Fruit fly (Drosophila melanogaster) whole organism, embryonic: ENCODE measurements around the gene CG34267.

Source experiments
- Asciz ChIP-seq: fragments of 200-800 bp; sonication (Bioruptor generic); optimal IDR thresholded peaks from 2 replicates; lab custom pipeline; 2017; ENCODE audit warnings: missing biosample characterization, mild to moderate bottlenecking, missing genetic modification characterization, missing genetic modification reagents
- Bdp1 ChIP-seq: fragments of 200-800 bp; sonication (Bioruptor generic); optimal IDR thresholded peaks from 3 replicates; lab custom pipeline; 2016; ENCODE audit warnings: missing biosample characterization, missing genetic modification characterization
- Blimp-1 ChIP-seq: fragments of 200-800 bp; sonication (Bioruptor generic); optimal IDR thresholded peaks from 3 replicates; lab custom pipeline; 2018; ENCODE audit warnings: missing biosample characterization, missing genetic modification characterization, mild to moderate bottlenecking, moderate library complexity, missing genetic modification reagents
- CG10209 ChIP-seq: fragments of 200-800 bp; sonication (Bioruptor generic); optimal IDR thresholded peaks from 3 replicates; lab custom pipeline; 2017; ENCODE audit warnings: missing biosample characterization, mild to moderate bottlenecking, missing genetic modification characterization, missing genetic modification reagents
- CG10321 ChIP-seq: fragments of 200-800 bp; sonication (Bioruptor generic); IDR thresholded peaks from 2 replicates; pipeline ENCODE4 v1.3.6; 2022; ENCODE audit warnings: missing biosample characterization, missing genetic modification characterization
- CG10431 ChIP-seq: fragments of 200-800 bp; sonication (Bioruptor generic); optimal IDR thresholded peaks from 3 replicates; lab custom pipeline; 2018; ENCODE audit warnings: missing biosample characterization, mild to moderate bottlenecking, missing genetic modification characterization
- CG10979 ChIP-seq: fragments of 200-800 bp; sonication (Bioruptor generic); optimal IDR thresholded peaks from 2 replicates; lab custom pipeline; 2018; ENCODE audit warnings: missing biosample characterization, mild to moderate bottlenecking, missing genetic modification characterization, moderate library complexity
- CG12659 ChIP-seq: fragments of 200-800 bp; sonication (Bioruptor generic); optimal IDR thresholded peaks from 3 replicates; lab custom pipeline; 2017; ENCODE audit warnings: mild to moderate bottlenecking, missing biosample characterization, missing genetic modification reagents, missing genetic modification characterization
- CG13424 ChIP-seq: fragments of 200-800 bp; sonication (Bioruptor generic); optimal IDR thresholded peaks from 2 replicates; lab custom pipeline; 2019; ENCODE audit warnings: missing biosample characterization, mild to moderate bottlenecking, missing genetic modification characterization, moderate library complexity
- CG17186 ChIP-seq: fragments of 200-800 bp; sonication (Bioruptor generic); optimal IDR thresholded peaks from 3 replicates; lab custom pipeline; 2017; ENCODE audit warnings: missing biosample characterization, missing genetic modification reagents, missing genetic modification characterization
- CG17328 ChIP-seq: fragments of 200-800 bp; sonication (Bioruptor generic); IDR thresholded peaks from 2 replicates; pipeline ENCODE4 v1.3.6; 2022; ENCODE audit warnings: missing biosample characterization, missing genetic modification characterization
- CG1792 ChIP-seq: fragments of 200-800 bp; sonication (Bioruptor generic); optimal IDR thresholded peaks from 2 replicates; lab custom pipeline; 2016; ENCODE audit warnings: missing biosample characterization, missing genetic modification characterization
- CG2199 ChIP-seq: fragments of 200-800 bp; sonication (Bioruptor generic); IDR thresholded peaks from 3 replicates; pipeline ENCODE4 v1.3.6; 2022; ENCODE audit warnings: missing biosample characterization, missing genetic modification characterization
- CG31224 ChIP-seq: fragments of 200-800 bp; sonication (Bioruptor generic); IDR thresholded peaks from 2 replicates; pipeline ENCODE4 v1.3.6; 2022; ENCODE audit warnings: missing biosample characterization, missing genetic modification characterization
- CG6683 ChIP-seq: fragments of 200-800 bp; sonication (Bioruptor generic); optimal IDR thresholded peaks from 2 replicates; lab custom pipeline; 2017; ENCODE audit warnings: missing biosample characterization, mild to moderate bottlenecking, missing genetic modification characterization, missing genetic modification reagents
- CG7357 ChIP-seq: fragments of 200-800 bp; sonication (Bioruptor generic); IDR thresholded peaks from 3 replicates; pipeline ENCODE4 v1.3.6; 2022; ENCODE audit warnings: missing biosample characterization, missing genetic modification characterization
- CG8290 ChIP-seq, 3 experiments: fragments of 200-800 bp; sonication (Bioruptor generic); optimal IDR thresholded peaks; 2 replicates each; lab custom pipeline; 2016 to 2019; ENCODE audit warnings: missing biosample characterization in 3 of 3, missing genetic modification characterization in 3 of 3, mild to moderate bottlenecking in 2 of 3, moderate library complexity in 1 of 3
- CG8359 ChIP-seq: fragments of 200-800 bp; sonication (Bioruptor generic); optimal IDR thresholded peaks from 2 replicates; lab custom pipeline; 2017; ENCODE audit warnings: missing biosample characterization, mild to moderate bottlenecking, missing genetic modification characterization, borderline replicate concordance
- CG8924 ChIP-seq: fragments of 200-800 bp; optimal IDR thresholded peaks from 3 replicates; lab custom pipeline; 2019; ENCODE audit warnings: missing biosample characterization, mild to moderate bottlenecking, missing genetic modification characterization, moderate library complexity
- Camta ChIP-seq: fragments of 200-800 bp; sonication (Bioruptor generic); optimal IDR thresholded peaks from 2 replicates; lab custom pipeline; 2016; ENCODE audit warnings: missing biosample characterization, missing genetic modification characterization
- D ChIP-seq, 2 experiments: fragments of 200-800 bp in 1 of 2; fragments of >200 bp in 1 of 2; sonication (Bioruptor generic) in 1 of 2; optimal IDR thresholded peaks; 2 replicates in 1 of 2; 3 replicates in 1 of 2; lab custom pipeline; 2017; ENCODE audit warnings: mild to moderate bottlenecking in 1 of 2, missing biosample characterization in 1 of 2, missing genetic modification characterization in 1 of 2, missing genetic modification reagents in 1 of 2
- Fer1 ChIP-seq: fragments of 200-800 bp; sonication (Bioruptor generic); optimal IDR thresholded peaks from 2 replicates; lab custom pipeline; 2017; ENCODE audit warnings: missing biosample characterization, mild to moderate bottlenecking, missing genetic modification characterization
- Fer2 ChIP-seq: fragments of 200-800 bp; sonication (Bioruptor generic); optimal IDR thresholded peaks from 2 replicates; lab custom pipeline; 2018; ENCODE audit warnings: missing biosample characterization, mild to moderate bottlenecking, missing genetic modification characterization, moderate library complexity
- Kr ChIP-seq: fragments of 200-800 bp; sonication (Bioruptor generic); optimal IDR thresholded peaks from 2 replicates; lab custom pipeline; 2017; ENCODE audit warnings: missing biosample characterization, mild to moderate bottlenecking, missing genetic modification characterization
- Mrtf ChIP-seq: fragments of 200-800 bp; sonication (Bioruptor generic); IDR thresholded peaks from 3 replicates; pipeline ENCODE4 v1.3.6; 2022; ENCODE audit warnings: missing biosample characterization, missing genetic modification characterization
- NC2β ChIP-seq: fragments of 200-800 bp; sonication (Bioruptor generic); optimal IDR thresholded peaks from 2 replicates; lab custom pipeline; 2016; ENCODE audit warnings: missing biosample characterization, missing genetic modification characterization
- Sin3A ChIP-seq: fragments of >200 bp; optimal IDR thresholded peaks from 2 replicates; lab custom pipeline; 2018
- Sry-β ChIP-seq: fragments of 200-800 bp; sonication (Bioruptor generic); optimal IDR thresholded peaks from 2 replicates; lab custom pipeline; 2018; ENCODE audit warnings: missing biosample characterization, mild to moderate bottlenecking, missing genetic modification characterization, moderate library complexity
- Xbp1 ChIP-seq: fragments of 200-800 bp; sonication (Bioruptor generic); optimal IDR thresholded peaks from 3 replicates; lab custom pipeline; 2016; ENCODE audit warnings: missing biosample characterization, mild to moderate bottlenecking, missing genetic modification characterization
- Xrp1 ChIP-seq: fragments of 200-800 bp; sonication (Bioruptor generic); IDR thresholded peaks from 2 replicates; pipeline ENCODE4 v1.3.6; 2022; ENCODE audit warnings: missing biosample characterization, missing genetic modification characterization
- bab2 ChIP-seq: fragments of 200-800 bp; sonication (Bioruptor generic); optimal IDR thresholded peaks from 2 replicates; lab custom pipeline; 2016; ENCODE audit warnings: missing biosample characterization, missing genetic modification characterization
- bcd ChIP-seq: fragments of 200-800 bp; sonication (Bioruptor generic); optimal IDR thresholded peaks from 2 replicates; lab custom pipeline; 2017; ENCODE audit warnings: missing biosample characterization, mild to moderate bottlenecking, missing genetic modification characterization
- bigmax ChIP-seq: fragments of 200-800 bp; sonication (Bioruptor generic); optimal IDR thresholded peaks from 2 replicates; lab custom pipeline; 2018; ENCODE audit warnings: missing biosample characterization, mild to moderate bottlenecking, missing genetic modification characterization
- croc ChIP-seq: fragments of 200-800 bp; sonication (Bioruptor generic); conservative IDR thresholded peaks from 3 replicates; pipeline ENCODE4 v1.3.6; 2022; ENCODE audit warnings: missing biosample characterization, missing genetic modification characterization
- crol ChIP-seq: fragments of 200-800 bp; sonication (Bioruptor generic); IDR thresholded peaks from 2 replicates; pipeline ENCODE4 v1.3.6; 2022; ENCODE audit warnings: missing biosample characterization, missing genetic modification characterization
- dmrt99B ChIP-seq: fragments of 200-800 bp; sonication (Bioruptor generic); optimal IDR thresholded peaks from 2 replicates; lab custom pipeline; 2018; ENCODE audit warnings: missing biosample characterization, mild to moderate bottlenecking, missing genetic modification characterization, moderate library complexity
- dpn ChIP-seq, 2 experiments: fragments of 200-800 bp; sonication (Bioruptor generic); optimal IDR thresholded peaks; 3 replicates each; lab custom pipeline; 2016; ENCODE audit warnings: missing biosample characterization in 2 of 2, missing genetic modification characterization in 2 of 2
- ewg ChIP-seq: fragments of 200-800 bp; sonication (Bioruptor generic); optimal IDR thresholded peaks from 3 replicates; lab custom pipeline; 2017; ENCODE audit warnings: mild to moderate bottlenecking, missing biosample characterization, missing genetic modification reagents, missing genetic modification characterization
- ftz-f1 ChIP-seq: fragments of 200-800 bp; sonication (Bioruptor generic); optimal IDR thresholded peaks from 2 replicates; lab custom pipeline; 2016; ENCODE audit warnings: missing biosample characterization, missing genetic modification characterization
- hth ChIP-seq: fragments of >200 bp; optimal IDR thresholded peaks from 2 replicates; lab custom pipeline; 2017; ENCODE audit warnings: inconsistent platforms
- ken ChIP-seq: fragments of 200-800 bp; sonication (Bioruptor generic); IDR thresholded peaks from 3 replicates; pipeline ENCODE4 v1.3.6; 2022; ENCODE audit warnings: missing biosample characterization, missing genetic modification characterization
- nmo ChIP-seq: fragments of 200-800 bp; sonication (Bioruptor generic); optimal IDR thresholded peaks from 2 replicates; lab custom pipeline; 2018; ENCODE audit warnings: missing biosample characterization, mild to moderate bottlenecking, missing genetic modification characterization, moderate library complexity
- org-1 ChIP-seq: fragments of 200-800 bp; sonication (Bioruptor generic); optimal IDR thresholded peaks from 2 replicates; lab custom pipeline; 2017; ENCODE audit warnings: missing biosample characterization, missing genetic modification characterization
- pita ChIP-seq: fragments of 200-800 bp; sonication (Bioruptor generic); optimal IDR thresholded peaks from 2 replicates; lab custom pipeline; 2017; ENCODE audit warnings: missing biosample characterization, mild to moderate bottlenecking, missing genetic modification characterization
- psq ChIP-seq: fragments of 200-800 bp; sonication (Bioruptor generic); optimal IDR thresholded peaks from 2 replicates; lab custom pipeline; 2017; ENCODE audit warnings: missing biosample characterization, missing genetic modification characterization
- pum ChIP-seq: fragments of 200-800 bp; sonication (Bioruptor generic); optimal IDR thresholded peaks from 2 replicates; lab custom pipeline; 2016; ENCODE audit warnings: missing biosample characterization, missing genetic modification characterization
- pzg ChIP-seq: fragments of 200-800 bp; sonication (Bioruptor generic); optimal IDR thresholded peaks from 3 replicates; lab custom pipeline; 2018; ENCODE audit warnings: missing biosample characterization, mild to moderate bottlenecking, missing genetic modification characterization, moderate library complexity
- salm ChIP-seq: fragments of 200-800 bp; sonication (Bioruptor generic); optimal IDR thresholded peaks from 2 replicates; lab custom pipeline; 2018; ENCODE audit warnings: missing biosample characterization, mild to moderate bottlenecking, missing genetic modification characterization
- sr ChIP-seq: fragments of 200-800 bp; sonication (Bioruptor generic); IDR thresholded peaks from 3 replicates; pipeline ENCODE4 v1.3.6; 2022; ENCODE audit warnings: missing biosample characterization, missing genetic modification characterization

Gene CG34267

dm6 chr3L:505782-506408 is 5.6 kb upstream of the CG34267 start (continued):
- TF ChIP-seq CG2199 (GFP tag; lab: Robert Waterston, UW): peak; percentile 93
- peak; percentile 62 for TF ChIP-seq dmrt99B
- TF ChIP-seq ewg: peak; percentile 61
- peak; percentile 91 for TF ChIP-seq Xbp1
- TF ChIP-seq Blimp-1 (GFP tag; lab: Kevin White, UChicago): peak; percentile 25
- peak; percentile 9 for TF ChIP-seq CG8924 (tag; lab: Kevin White, UChicago)
- TF ChIP-seq Camta: peak; percentile 63
- no peak for TF ChIP-seq CG17186 (GFP tag; lab: Kevin White, UChicago)
- peak; percentile 71 for TF ChIP-seq nmo (GFP tag; lab: Kevin White, UChicago)
- TF ChIP-seq D (optimal IDR thresholded peaks at IDR 0.05; lab: Kevin White, UChicago): no peak
- peak; percentile 13 for TF ChIP-seq D (GFP tag; optimal IDR thresholded peaks at IDR 0.05; lab: Kevin White, UChicago)
- peak; percentile 81 for TF ChIP-seq NC2β
- peak; percentile 46; the same call in 1 of the 3 replicates for TF ChIP-seq CG7357 (GFP tag; lab: Robert Waterston, UW)
- TF ChIP-seq CG17328 (GFP tag; lab: Robert Waterston, UW): peak; percentile 72
- no peak for TF ChIP-seq Xrp1 (GFP tag; lab: Robert Waterston, UW)
- TF ChIP-seq CG10431 (GFP tag; lab: Kevin White, UChicago): peak; percentile 7
- TF ChIP-seq dpn (GFP tag; optimal IDR thresholded peaks at IDR 0.05; lab: Kevin White, UChicago): peak; percentile 80 to 81
- no peak; the same call in 1 of the 2 replicates for TF ChIP-seq CG31224
- peak; percentile 72 for TF ChIP-seq CG10209
- TF ChIP-seq org-1 (GFP tag; lab: Kevin White, UChicago): no peak
- no peak for TF ChIP-seq crol (GFP tag; lab: Robert Waterston, UW)
- peak; percentile 91 for TF ChIP-seq pita (GFP tag; lab: Kevin White, UChicago)
- TF ChIP-seq Bdp1 (GFP tag; lab: Kevin White, UChicago): peak; percentile 57
- no peak for TF ChIP-seq CG6683
- peak; percentile 57 for TF ChIP-seq ftz-f1
- peak; percentile 16 for TF ChIP-seq Fer1 (GFP tag; lab: Kevin White, UChicago)
- no peak for TF ChIP-seq salm (tag; lab: Kevin White, UChicago)
- peak; percentile 77 for TF ChIP-seq bcd
- peak; percentile 35 for TF ChIP-seq CG10979 (tag; lab: Kevin White, UChicago)
- peak; percentile 64 for TF ChIP-seq CG12659
- TF ChIP-seq pum (GFP tag; lab: Kevin White, UChicago): peak; percentile 82
- TF ChIP-seq Sin3A (lab: Kevin White, UChicago): no peak
- TF ChIP-seq croc (GFP tag; lab: Robert Waterston, UW): peak; percentile 64; the same call in 2 of the 3 replicates
- TF ChIP-seq Sry-β (GFP tag; lab: Kevin White, UChicago): no peak
- TF ChIP-seq Asciz (GFP tag; lab: Kevin White, UChicago): peak; percentile 8
- peak; percentile 84 for TF ChIP-seq ken (GFP tag; lab: Robert Waterston, UW)
- TF ChIP-seq CG10321 (GFP tag; lab: Robert Waterston, UW): 0 out of 2 replicates have a peak, but pooled peaks have one; percentile 13
- TF ChIP-seq sr (GFP tag; lab: Robert Waterston, UW): peak; percentile 67; the same call in 2 of the 3 replicates
- TF ChIP-seq CG1792 (GFP tag; lab: Kevin White, UChicago): peak; percentile 73
- TF ChIP-seq bab2 (GFP tag; lab: Kevin White, UChicago): peak; percentile 86
- peak; percentile 18 for TF ChIP-seq Fer2 (tag; lab: Kevin White, UChicago)
- peak; percentile 51 for TF ChIP-seq CG13424 (tag; lab: Kevin White, UChicago)
- no peak for TF ChIP-seq CG8359 (GFP tag; lab: Kevin White, UChicago)
- TF ChIP-seq Kr (GFP tag; lab: Kevin White, UChicago): no peak
- TF ChIP-seq CG8290 (GFP tag; optimal IDR thresholded peaks at IDR 0.05; lab: Kevin White, UChicago): peak; percentile 81
- TF ChIP-seq CG8290 (tag; optimal IDR thresholded peaks at IDR 0.05; lab: Kevin White, UChicago): peak; percentile 23 to 93
- TF ChIP-seq hth (lab: Kevin White, UChicago): no peak
- TF ChIP-seq pzg (GFP tag; lab: Kevin White, UChicago): peak; percentile 10
- TF ChIP-seq Mrtf: peak; percentile 81
- no peak for TF ChIP-seq bigmax (GFP tag; lab: Kevin White, UChicago)
- TF ChIP-seq psq (GFP tag; lab: Kevin White, UChicago): no peak
